Worm (Caenorhabditis elegans): ENCODE measurements around the gene mnk-1.

DNA sequence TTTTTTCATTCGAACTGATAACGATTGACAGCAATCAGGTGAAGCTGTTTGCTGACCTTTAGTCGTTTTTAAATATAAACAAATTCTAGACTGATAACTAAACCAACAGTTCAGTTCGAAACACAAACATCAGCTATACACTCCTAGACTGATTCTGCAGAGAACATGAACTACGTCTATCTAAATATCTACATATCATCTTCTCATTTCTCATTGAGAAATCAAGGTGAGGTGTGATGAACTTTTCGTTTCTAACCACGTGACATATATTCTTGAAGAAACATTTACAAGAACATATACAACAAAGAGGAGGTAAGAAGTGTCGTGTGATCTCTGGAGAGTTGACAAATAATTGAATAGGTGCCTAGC, 2.3 kb upstream of the mnk-1 start:
- TF ChIP-seq ztf-23 (GFP tag; IDR thresholded peaks at IDR 0.05) (no peak), tab-1 (GFP tag; IDR thresholded peaks at IDR 0.05) (no peak), klf-2 (GFP tag; conservative IDR thresholded peaks at IDR 0.05) (no peak), ref-1 (GFP tag; conservative IDR thresholded peaks at IDR 0.05) (no peak), med-1 (GFP tag; optimal IDR thresholded peaks at IDR 0.05; ENCODE audit: insufficient read depth) (no peak), flt-1 (GFP tag; IDR thresholded peaks at IDR 0.05) (no peak), T22C8.4 (GFP tag; IDR thresholded peaks at IDR 0.05) (no peak), ztf-29 (GFP tag; IDR thresholded peaks at IDR 0.05) (no peak), cog-1 (tag; optimal IDR thresholded peaks at IDR 0.05) (no peak)

All from whole organism, midembryonic.